Fruit fly (Drosophila melanogaster): ENCODE measurements around the gene ome.

The ome gene

dm6 chr3L:14654737-14655136 lies 17.9 kb upstream of the ome start (continued):
- TF ChIP-seq CG6765 (GFP tag; optimal IDR thresholded peaks at IDR 0.05), result no peak
- no peak for TF ChIP-seq bowl (GFP tag; IDR thresholded peaks at IDR 0.05)
- no peak for TF ChIP-seq Scr (GFP tag; IDR thresholded peaks at IDR 0.05; ENCODE audit: partially characterized antibody)
- TF ChIP-seq eve (GFP tag; optimal IDR thresholded peaks at IDR 0.05), result no peak
- TF ChIP-seq odd (GFP tag; optimal IDR thresholded peaks at IDR 0.05), result no peak
- no peak for TF ChIP-seq CG10565 (GFP tag; optimal IDR thresholded peaks at IDR 0.05)
- no peak for TF ChIP-seq dimm (GFP tag; IDR thresholded peaks at IDR 0.05)

DNA sequence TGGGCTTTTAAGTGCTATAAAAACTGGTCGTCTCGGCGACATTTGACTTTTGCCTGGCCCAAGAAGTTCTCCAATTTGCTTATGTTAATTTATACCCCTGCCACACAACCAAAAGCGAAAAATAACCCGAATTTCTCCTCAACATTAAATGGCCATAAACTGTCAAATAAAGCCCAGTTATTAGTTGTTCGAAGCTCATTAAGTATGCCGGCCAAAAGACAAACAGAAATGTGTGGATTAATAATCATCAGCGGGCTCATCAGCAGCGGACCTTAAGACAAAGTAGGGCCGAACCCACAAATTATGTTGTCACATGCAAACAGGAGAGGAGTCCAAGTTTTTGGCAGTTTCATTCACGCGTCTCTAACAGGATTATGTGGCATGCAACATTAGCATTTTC lies 17.5 kb upstream of the ome start:
- TF ChIP-seq eve (GFP tag; optimal IDR thresholded peaks at IDR 0.05), result peak in 1 of 2 experiments; percentile 0
- peak; percentile 22; the same call in 1 of the 2 replicates for TF ChIP-seq vvl (GFP tag; IDR thresholded peaks at IDR 0.05)
- peak; percentile 4 for TF ChIP-seq Abd-B (GFP tag; optimal IDR thresholded peaks at IDR 0.05)
- TF ChIP-seq CG3407 (GFP tag; optimal IDR thresholded peaks at IDR 0.05), result no peak
- no peak for TF ChIP-seq YL-1 (GFP tag; optimal IDR thresholded peaks at IDR 0.05)
- TF ChIP-seq abd-A (tag; optimal IDR thresholded peaks at IDR 0.05), result peak; percentile 73
- TF ChIP-seq CG16779 (GFP tag; IDR thresholded peaks at IDR 0.05), result no peak
- peak; percentile 7 for TF ChIP-seq CG12769 (tag; optimal IDR thresholded peaks at IDR 0.05)
- TF ChIP-seq oc (tag; optimal IDR thresholded peaks at IDR 0.05), result peak; percentile 41
- no peak for TF ChIP-seq zen (tag; optimal IDR thresholded peaks at IDR 0.05)
- peak in 1 of 2 experiments; percentile 51 for TF ChIP-seq Hr78 (GFP tag; optimal IDR thresholded peaks at IDR 0.05)
- TF ChIP-seq CG6791 (GFP tag; IDR thresholded peaks at IDR 0.05; ENCODE audit: partially characterized antibody), result 0 out of 3 replicates have a peak, but pooled peaks have one; percentile 28
- peak; percentile 74 for TF ChIP-seq Awh (GFP tag; IDR thresholded peaks at IDR 0.05)

DNA sequence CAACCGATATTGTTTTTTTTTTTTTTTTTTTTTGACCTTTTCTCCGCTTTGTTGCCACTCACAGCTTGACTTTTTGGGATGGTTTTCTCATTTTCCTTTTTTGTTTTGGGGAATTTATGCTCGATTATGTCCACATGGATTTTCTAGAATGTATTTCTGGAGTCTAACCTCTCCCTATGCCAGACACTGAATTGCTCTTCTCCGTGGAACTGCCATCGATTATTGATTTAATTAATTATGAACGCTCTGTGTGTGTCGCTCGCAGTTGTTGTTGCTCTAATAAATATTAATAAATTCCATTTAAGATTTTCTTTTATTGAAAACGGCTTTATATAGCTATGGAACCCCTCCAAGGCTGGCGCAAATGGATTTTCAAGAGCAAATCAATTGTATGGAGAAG lies 17.0 kb upstream of the ome start:
- TF ChIP-seq CG7745 (tag; optimal IDR thresholded peaks at IDR 0.05) (peak; percentile 12), Dbx (GFP tag; IDR thresholded peaks at IDR 0.05) (no peak), nmo (GFP tag; optimal IDR thresholded peaks at IDR 0.05) (no peak), Med (GFP tag) (peak; percentile 38), CG6791 (GFP tag; IDR thresholded peaks at IDR 0.05; ENCODE audit: partially characterized antibody) (no peak), Hmx (GFP tag; optimal IDR thresholded peaks at IDR 0.05) (no peak), gcm2 (GFP tag; optimal IDR thresholded peaks at IDR 0.05) (no peak), twi (tag; optimal IDR thresholded peaks at IDR 0.05) (peak; percentile 40), repo (GFP tag; optimal IDR thresholded peaks at IDR 0.05) (no peak), CG32532 (GFP tag; IDR thresholded peaks at IDR 0.05) (no peak), trem (tag; optimal IDR thresholded peaks at IDR 0.05) (no peak), gsb-n (tag; optimal IDR thresholded peaks at IDR 0.05) (peak; percentile 59), cad (GFP tag; optimal IDR thresholded peaks at IDR 0.05) (no peak), ro (GFP tag; IDR thresholded peaks at IDR 0.05) (no peak), Stat92E (GFP tag; optimal IDR thresholded peaks at IDR 0.05) (peak in 1 of 3 experiments; percentile 24), ara (GFP tag; IDR thresholded peaks at IDR 0.05) (no peak), seq (GFP tag; IDR thresholded peaks at IDR 0.05) (no peak), CG4360 (GFP tag; IDR thresholded peaks at IDR 0.05) (peak; percentile 56; the same call in 1 of the 2 replicates), NK7.1 (GFP tag; optimal IDR thresholded peaks at IDR 0.05) (no peak), Fer1 (GFP tag; optimal IDR thresholded peaks at IDR 0.05) (no peak), Max (GFP tag; optimal IDR thresholded peaks at IDR 0.05) (no peak), sqz (GFP tag; optimal IDR thresholded peaks at IDR 0.05) (peak; percentile 67), Jarid2 (GFP tag; optimal IDR thresholded peaks at IDR 0.05) (no peak), CG18262 (tag; optimal IDR thresholded peaks at IDR 0.05) (no peak), ham (GFP tag; IDR thresholded peaks at IDR 0.05) (no peak), sens (GFP tag) (peak; percentile 68), Oaz (GFP tag; IDR thresholded peaks at IDR 0.05) (no peak), toy (GFP tag; IDR thresholded peaks at IDR 0.05) (no peak), CG31441 (GFP tag; IDR thresholded peaks at IDR 0.05) (no peak), B-H1 (GFP tag; IDR thresholded peaks at IDR 0.05) (no peak)

All from whole organism, embryonic.